Worm (Caenorhabditis elegans): ENCODE results near the gene srx-128.
A peak's percentile ranks its signal among the peaks of the same experiment; 100 is the strongest.

DNA sequence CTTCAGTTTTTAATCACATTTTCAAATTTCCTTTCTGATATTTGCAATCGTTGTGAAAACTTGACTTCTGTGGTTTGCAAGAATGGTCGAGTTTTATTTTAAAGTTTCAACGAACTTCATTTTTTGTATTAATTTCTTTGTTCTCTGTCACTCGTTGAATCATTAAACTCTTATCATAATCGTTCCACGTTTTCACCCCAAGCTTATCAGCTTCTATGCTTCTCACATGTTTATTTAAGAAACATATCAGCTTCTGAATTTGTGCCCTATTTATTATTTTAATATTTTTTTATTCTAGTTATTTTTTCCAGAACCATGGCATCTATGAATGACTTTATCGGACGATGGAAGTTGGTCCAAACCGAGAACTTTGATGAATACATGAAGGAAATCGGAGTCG lies 42.0 kb downstream of the srx-128 start, which contains the start of gene lbp-7:
- TF ChIP-seq fos-1 (tag; optimal IDR thresholded peaks at IDR 0.05) (no peak), pqm-1 (tag; optimal IDR thresholded peaks at IDR 0.05) (peak; percentile 94), nhr-11 (tag; optimal IDR thresholded peaks at IDR 0.05) (no peak), ama-1 (optimal IDR thresholded peaks at IDR 0.05) (no peak), zag-1 (tag; optimal IDR thresholded peaks at IDR 0.05) (no peak), unc-39 (tag; optimal IDR thresholded peaks at IDR 0.05) (no peak), nfya-1 (tag; optimal IDR thresholded peaks at IDR 0.05; ENCODE audit: insufficient read depth) (no peak)

Measured in whole organism, L3 larva.